Fruit fly (Drosophila melanogaster): ENCODE measurements around the gene Aldh7A1.

Aldh7A1 gene

dm6 chr3L:19221455-19221854 is 47.3 kb downstream of the Aldh7A1 start:
- no peak for TF ChIP-seq Nf-YA (GFP tag; IDR thresholded peaks at IDR 0.05)
- no peak for TF ChIP-seq fru (optimal IDR thresholded peaks at IDR 0.05)
- peak; percentile 10; the same call in 1 of the 2 replicates for TF ChIP-seq CG9932 (GFP tag; IDR thresholded peaks at IDR 0.05)
- no peak for TF ChIP-seq dimm (GFP tag; IDR thresholded peaks at IDR 0.05)
- TF ChIP-seq CG8290 (GFP tag; optimal IDR thresholded peaks at IDR 0.05): no peak
- TF ChIP-seq CG8290 (tag; optimal IDR thresholded peaks at IDR 0.05): peak in 1 of 2 experiments; percentile 20
- no peak for TF ChIP-seq Bdp1 (GFP tag; optimal IDR thresholded peaks at IDR 0.05)
- TF ChIP-seq chinmo (GFP tag; IDR thresholded peaks at IDR 0.05; ENCODE audit: partially characterized antibody): 0 out of 4 replicates have a peak, but pooled peaks have one; percentile 45
- no peak for TF ChIP-seq CG31441 (GFP tag; IDR thresholded peaks at IDR 0.05)
- TF ChIP-seq Hmr (GFP tag; optimal IDR thresholded peaks at IDR 0.05): peak; percentile 16
- peak; percentile 29 for TF ChIP-seq CG12769 (tag; optimal IDR thresholded peaks at IDR 0.05)
- no peak for TF ChIP-seq CG1602 (GFP tag; optimal IDR thresholded peaks at IDR 0.05)
- TF ChIP-seq CG13894 (tag; optimal IDR thresholded peaks at IDR 0.05): peak; percentile 43
- peak; percentile 42 for TF ChIP-seq CG10543 (GFP tag; optimal IDR thresholded peaks at IDR 0.05)
- peak; percentile 0 for TF ChIP-seq kni (GFP tag; optimal IDR thresholded peaks at IDR 0.05)
- TF ChIP-seq CG17802 (tag; optimal IDR thresholded peaks at IDR 0.05): no peak
- TF ChIP-seq CG12299 (tag; optimal IDR thresholded peaks at IDR 0.05): no peak
- no peak for TF ChIP-seq peb (GFP tag; IDR thresholded peaks at IDR 0.05)
- peak; percentile 1 for TF ChIP-seq mirr (GFP tag; optimal IDR thresholded peaks at IDR 0.05)
- TF ChIP-seq HLH54F (GFP tag; optimal IDR thresholded peaks at IDR 0.05): no peak
- TF ChIP-seq so (GFP tag; IDR thresholded peaks at IDR 0.05): 0 out of 3 replicates have a peak, but pooled peaks have one; percentile 39
- TF ChIP-seq lab (GFP tag; optimal IDR thresholded peaks at IDR 0.05): peak; percentile 25
- no peak for TF ChIP-seq CG15011 (GFP tag; optimal IDR thresholded peaks at IDR 0.05)
- TF ChIP-seq ci (GFP tag; IDR thresholded peaks at IDR 0.05): 0 out of 3 replicates have a peak, but pooled peaks have one; percentile 21
- TF ChIP-seq Sry-β (GFP tag; optimal IDR thresholded peaks at IDR 0.05): no peak
- peak; percentile 51; the same call in 1 of the 2 replicates for TF ChIP-seq Awh (GFP tag; IDR thresholded peaks at IDR 0.05)
- peak; percentile 21 for TF ChIP-seq cwo (GFP tag; optimal IDR thresholded peaks at IDR 0.05)
- peak; percentile 2 for TF ChIP-seq caup (GFP tag; optimal IDR thresholded peaks at IDR 0.05; ENCODE audit: severe bottlenecking)
- no peak for TF ChIP-seq CG10462 (GFP tag; optimal IDR thresholded peaks at IDR 0.05)
- TF ChIP-seq sens (GFP tag): peak; percentile 51
- TF ChIP-seq ab (GFP tag; optimal IDR thresholded peaks at IDR 0.05): no peak
- TF ChIP-seq Antp (GFP tag; optimal IDR thresholded peaks at IDR 0.05): no peak
- TF ChIP-seq TFAM (GFP tag; optimal IDR thresholded peaks at IDR 0.05): no peak
- TF ChIP-seq CG8388 (GFP tag; optimal IDR thresholded peaks at IDR 0.05): no peak
- TF ChIP-seq mld (GFP tag; IDR thresholded peaks at IDR 0.05; ENCODE audit: partially characterized antibody): no peak
- TF ChIP-seq gce (GFP tag; IDR thresholded peaks at IDR 0.05): 0 out of 3 replicates have a peak, but pooled peaks have one; percentile 24
- TF ChIP-seq nom (GFP tag; optimal IDR thresholded peaks at IDR 0.05): no peak
- no peak for TF ChIP-seq repo (GFP tag; optimal IDR thresholded peaks at IDR 0.05)
- peak; percentile 58 for TF ChIP-seq Med (GFP tag)
- no peak for TF ChIP-seq CG8089 (GFP tag; optimal IDR thresholded peaks at IDR 0.05)
- 0 out of 2 replicates have a peak, but pooled peaks have one; percentile 11 for TF ChIP-seq Atf6 (GFP tag; IDR thresholded peaks at IDR 0.05)
- no peak for TF ChIP-seq bcd (GFP tag; optimal IDR thresholded peaks at IDR 0.05)

All from whole organism, embryonic.